Fruit fly (Drosophila melanogaster) whole organism: ENCODE results near the gene CG2656.

ENCODE experiments used
- CG8478 ChIP-seq: fragments of >200 bp; optimal IDR thresholded peaks from 2 replicates; lab custom pipeline; 2018; ENCODE audit warnings: inconsistent platforms
- EcR ChIP-seq, 2 experiments: fragments of >200 bp; optimal IDR thresholded peaks; 2 replicates each; lab custom pipeline; 2017; ENCODE audit warnings: missing biosample characterization in 2 of 2, missing genetic modification characterization in 2 of 2, missing genetic modification reagents in 2 of 2

DNA sequence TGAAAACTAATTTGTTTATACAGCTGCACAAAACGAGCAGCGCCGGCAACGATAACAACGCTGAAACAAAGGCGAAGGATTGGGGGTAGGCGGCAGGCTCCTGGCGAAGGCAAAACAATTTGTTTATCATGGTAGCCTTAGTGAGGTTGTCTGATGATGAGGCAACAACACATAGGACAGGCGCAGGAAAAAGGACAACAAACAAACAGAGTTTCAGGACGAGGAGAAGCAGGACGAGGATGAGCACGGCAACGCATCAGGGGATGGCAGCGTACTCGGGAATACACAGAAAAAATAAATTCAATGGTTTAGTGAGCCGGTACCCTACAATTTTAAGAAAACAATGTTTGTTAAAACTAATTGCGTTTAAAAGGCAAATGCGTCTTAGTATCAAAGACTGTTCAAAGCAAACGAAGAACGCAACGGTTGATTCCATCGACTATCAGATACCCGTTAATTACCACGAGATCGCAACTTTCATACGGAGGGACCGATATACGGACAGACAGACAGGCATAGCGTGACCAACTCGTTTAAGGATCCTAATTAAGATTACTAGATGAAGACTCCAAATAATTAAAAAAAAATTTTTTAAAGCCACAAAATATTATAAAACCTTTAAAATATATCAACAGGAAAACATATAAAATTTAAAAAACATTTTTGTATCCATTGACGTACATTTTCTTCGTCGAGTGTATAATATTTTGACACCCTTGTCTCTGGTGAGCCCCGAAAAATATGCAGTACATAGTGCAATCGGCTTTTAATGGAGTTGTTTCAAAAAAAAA, 9.6 kb upstream of the CG2656 start:
- no peak for TF ChIP-seq EcR (GFP tag; optimal IDR thresholded peaks at IDR 0.05; lab: Kevin White, UChicago)
- TF ChIP-seq CG8478: no peak
